Worm (Caenorhabditis elegans): ENCODE results near the gene otub-3.

DNA sequence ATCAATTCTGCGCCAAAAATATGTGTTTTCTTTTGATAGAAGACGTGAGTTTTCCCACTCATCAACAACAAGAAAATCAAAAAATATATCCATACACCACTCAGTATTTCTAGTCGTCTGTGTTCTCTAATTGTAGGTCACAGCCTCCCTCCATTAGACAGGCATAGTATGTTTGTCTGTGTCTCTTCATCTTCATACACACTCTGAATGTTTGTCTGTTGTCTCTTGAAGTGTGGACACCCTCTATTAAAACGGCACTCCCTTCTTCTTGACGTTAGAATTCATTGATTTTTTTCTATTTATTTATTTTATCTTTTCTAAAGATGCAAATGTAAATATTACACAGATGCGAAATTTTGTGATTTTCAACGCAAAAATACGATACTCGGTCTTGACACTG, 9.4 kb downstream of the otub-3 start:
- TF ChIP-seq ces-1 (GFP tag; optimal IDR thresholded peaks at IDR 0.05) (no peak), fos-1 (tag; optimal IDR thresholded peaks at IDR 0.05) (no peak), C04F5.9 (tag; optimal IDR thresholded peaks at IDR 0.05) (no peak), aly-2 (tag; optimal IDR thresholded peaks at IDR 0.05) (no peak), snpc-4 (tag; optimal IDR thresholded peaks at IDR 0.05) (no peak), mef-2 (tag; optimal IDR thresholded peaks at IDR 0.05) (no peak), lin-14 (GFP tag; optimal IDR thresholded peaks at IDR 0.05) (no peak)

Measured in whole organism, L1 larva.